Worm (Caenorhabditis elegans): ENCODE results near the gene F13A7.7.

Gene F13A7.7

DNA sequence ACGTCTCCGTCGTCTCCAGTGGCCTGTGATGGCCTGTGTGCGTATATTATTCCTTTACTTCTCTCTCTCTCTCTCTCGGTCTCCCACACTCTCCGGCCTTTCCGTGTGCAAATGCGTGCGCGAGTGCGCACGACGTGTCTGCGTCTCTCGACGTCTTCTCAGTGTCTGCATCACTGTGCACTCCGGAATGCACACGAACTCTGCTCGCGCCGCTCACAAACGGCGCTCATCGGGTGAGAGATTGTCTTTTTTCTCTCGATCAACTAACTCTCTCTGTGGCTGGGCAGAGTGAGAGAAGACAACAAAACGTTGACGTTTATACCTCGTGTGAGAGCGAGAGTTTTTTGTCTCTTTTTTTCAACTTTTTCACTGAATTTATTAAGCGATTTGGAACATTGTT lies 27.7 kb downstream of the F13A7.7 start:
- TF ChIP-seq lir-3 (tag; optimal IDR thresholded peaks at IDR 0.05; ENCODE audit: poor library complexity) (no peak), efl-3 (GFP tag; optimal IDR thresholded peaks at IDR 0.05) (no peak), lin-13 (GFP tag; optimal IDR thresholded peaks at IDR 0.05) (peak; percentile 75), unc-130 (tag; optimal IDR thresholded peaks at IDR 0.05) (no peak), snpc-4 (tag; optimal IDR thresholded peaks at IDR 0.05) (peak; percentile 86), mef-2 (tag; optimal IDR thresholded peaks at IDR 0.05) (no peak), lin-35 (GFP tag; optimal IDR thresholded peaks at IDR 0.05) (peak; percentile 72 to 85), ztf-4 (tag; optimal IDR thresholded peaks at IDR 0.05) (peak; percentile 67), alr-1 (tag; optimal IDR thresholded peaks at IDR 0.05; ENCODE audit: borderline replicate concordance) (no peak), fkh-8 (tag; optimal IDR thresholded peaks at IDR 0.05) (peak; percentile 94), nhr-19 (GFP tag; conservative IDR thresholded peaks at IDR 0.05) (peak; percentile 84), hlh-17 (GFP tag; optimal IDR thresholded peaks at IDR 0.05; ENCODE audit: borderline replicate concordance) (no peak), nhr-47 (tag; optimal IDR thresholded peaks at IDR 0.05) (peak; percentile 91), lin-15B (tag; optimal IDR thresholded peaks at IDR 0.05) (peak; percentile 12), rnt-1 (tag; optimal IDR thresholded peaks at IDR 0.05) (peak; percentile 86), ets-5 (GFP tag; IDR thresholded peaks at IDR 0.05) (no peak), Y116A8C.19 (tag; optimal IDR thresholded peaks at IDR 0.05; ENCODE audit: borderline replicate concordance) (no peak), vab-15 (tag; optimal IDR thresholded peaks at IDR 0.05) (no peak), nhr-85 (tag) (peak; percentile 95), efl-1 (optimal IDR thresholded peaks at IDR 0.05) (peak; percentile 84 to 93), efl-1 (GFP tag; optimal IDR thresholded peaks at IDR 0.05 in 1 of 2) (peak; percentile 57 to 96), mdl-1 (tag; optimal IDR thresholded peaks at IDR 0.05) (peak; percentile 67 to 92), ces-1 (GFP tag; optimal IDR thresholded peaks at IDR 0.05) (no peak), lsy-2 (tag; optimal IDR thresholded peaks at IDR 0.05) (peak; percentile 73 to 87), nhr-90 (tag; optimal IDR thresholded peaks at IDR 0.05; ENCODE audit: poor library complexity) (peak; percentile 83), snu-23 (GFP tag; optimal IDR thresholded peaks at IDR 0.05) (peak; percentile 96), nhr-71 (tag; optimal IDR thresholded peaks at IDR 0.05) (peak; percentile 97), pqm-1 (tag; optimal IDR thresholded peaks at IDR 0.05) (no peak), hlh-4 (tag; optimal IDR thresholded peaks at IDR 0.05) (no peak), nhr-77 (tag; optimal IDR thresholded peaks at IDR 0.05) (peak; percentile 81), fkh-4 (tag; optimal IDR thresholded peaks at IDR 0.05; ENCODE audit: borderline replicate concordance) (no peak), nhr-20 (tag; optimal IDR thresholded peaks at IDR 0.05) (peak; percentile 95), dpl-1 (GFP tag; optimal IDR thresholded peaks at IDR 0.05) (peak; percentile 53 to 62 (median 56)), elt-3 (tag; optimal IDR thresholded peaks at IDR 0.05) (peak in 3 of 6 experiments; percentile 75 to 83 (median 81)), swsn-7 (tag; optimal IDR thresholded peaks at IDR 0.05) (peak; percentile 92), sup-37 (GFP tag; optimal IDR thresholded peaks at IDR 0.05) (peak; percentile 61), unc-98 (GFP tag; IDR thresholded peaks at IDR 0.05) (no peak), pax-3 (tag; optimal IDR thresholded peaks at IDR 0.05) (peak; percentile 76), nhr-76 (tag; optimal IDR thresholded peaks at IDR 0.05) (no peak), ceh-8 (GFP tag; optimal IDR thresholded peaks at IDR 0.05) (peak; percentile 60), C16A3.4 (tag; optimal IDR thresholded peaks at IDR 0.05) (peak; percentile 73), zip-4 (GFP tag; optimal IDR thresholded peaks at IDR 0.05) (peak; percentile 50), egl-27 (tag; optimal IDR thresholded peaks at IDR 0.05) (peak; percentile 42 to 83), ceh-63 (GFP tag; optimal IDR thresholded peaks at IDR 0.05) (no peak), egl-13 (tag; optimal IDR thresholded peaks at IDR 0.05) (peak; percentile 79), C04F5.9 (tag; optimal IDR thresholded peaks at IDR 0.05) (no peak), ama-1 (optimal IDR thresholded peaks at IDR 0.05) (no peak), tlp-1 (tag; optimal IDR thresholded peaks at IDR 0.05) (no peak), unc-86 (tag; optimal IDR thresholded peaks at IDR 0.05) (peak; percentile 89), zag-1 (tag; optimal IDR thresholded peaks at IDR 0.05) (no peak), skn-1 (tag; optimal IDR thresholded peaks at IDR 0.05) (peak; percentile 89), fos-1 (tag; optimal IDR thresholded peaks at IDR 0.05) (peak; percentile 79), sox-4 (tag; optimal IDR thresholded peaks at IDR 0.05) (peak; percentile 47)
